Fruit fly (Drosophila melanogaster) whole organism, embryonic: Measurements from ENCODE around the gene CG32066.

Source experiments
- Bdp1 ChIP-seq: fragments of 200-800 bp; sonication (Bioruptor generic); optimal IDR thresholded peaks from 3 replicates; lab custom pipeline; 2016; ENCODE audit warnings: missing biosample characterization, missing genetic modification characterization
- CG12071 ChIP-seq: fragments of 200-800 bp; sonication (Bioruptor generic); optimal IDR thresholded peaks from 3 replicates; lab custom pipeline; 2018; ENCODE audit warnings: missing biosample characterization, mild to moderate bottlenecking, missing genetic modification characterization
- CG12104 ChIP-seq: fragments of 200-800 bp; sonication (Bioruptor generic); optimal IDR thresholded peaks from 3 replicates; lab custom pipeline; 2016; ENCODE audit warnings: missing biosample characterization, missing genetic modification characterization
- CG12659 ChIP-seq: fragments of 200-800 bp; sonication (Bioruptor generic); optimal IDR thresholded peaks from 3 replicates; lab custom pipeline; 2017; ENCODE audit warnings: mild to moderate bottlenecking, missing biosample characterization, missing genetic modification reagents, missing genetic modification characterization
- CG16863 ChIP-seq: fragments of 200-800 bp; sonication (Bioruptor generic); optimal IDR thresholded peaks from 3 replicates; lab custom pipeline; 2016; ENCODE audit warnings: missing biosample characterization, missing genetic modification characterization
- CG17186 ChIP-seq: fragments of 200-800 bp; sonication (Bioruptor generic); optimal IDR thresholded peaks from 3 replicates; lab custom pipeline; 2017; ENCODE audit warnings: missing biosample characterization, missing genetic modification reagents, missing genetic modification characterization
- CG18599 ChIP-seq: fragments of 200-800 bp; sonication (Bioruptor generic); optimal IDR thresholded peaks from 3 replicates; lab custom pipeline; 2017; ENCODE audit warnings: missing biosample characterization, missing genetic modification characterization, mild to moderate bottlenecking, moderate library complexity, missing genetic modification reagents
- CG30403 ChIP-seq: fragments of 200-800 bp; sonication (Bioruptor generic); optimal IDR thresholded peaks from 3 replicates; lab custom pipeline; 2016; ENCODE audit warnings: missing biosample characterization, missing genetic modification characterization
- CG31441 ChIP-seq: fragments of 200-800 bp; sonication (Bioruptor generic); IDR thresholded peaks from 2 replicates; pipeline ENCODE4 v1.3.6; 2022; ENCODE audit warnings: missing biosample characterization, missing genetic modification characterization
- CG32767 ChIP-seq: fragments of 200-800 bp; sonication (Bioruptor generic); IDR thresholded peaks from 2 replicates; pipeline ENCODE4 v1.3.6; 2022; ENCODE audit warnings: missing biosample characterization, missing genetic modification characterization
- CG3995 ChIP-seq: fragments of 200-800 bp; sonication (Bioruptor generic); optimal IDR thresholded peaks from 3 replicates; lab custom pipeline; 2016; ENCODE audit warnings: missing biosample characterization, missing genetic modification characterization
- CG5245 ChIP-seq: fragments of 200-800 bp; sonication (Bioruptor generic); optimal IDR thresholded peaks from 3 replicates; lab custom pipeline; 2016; ENCODE audit warnings: missing biosample characterization, missing genetic modification characterization
- CG6254 ChIP-seq: fragments of 200-800 bp; sonication (Bioruptor generic); optimal IDR thresholded peaks from 3 replicates; lab custom pipeline; 2017; ENCODE audit warnings: mild to moderate bottlenecking, missing biosample characterization, missing genetic modification reagents, missing genetic modification characterization
- CG6683 ChIP-seq: fragments of 200-800 bp; sonication (Bioruptor generic); optimal IDR thresholded peaks from 2 replicates; lab custom pipeline; 2017; ENCODE audit warnings: missing biosample characterization, mild to moderate bottlenecking, missing genetic modification characterization, missing genetic modification reagents
- CG6791 ChIP-seq: fragments of 200-800 bp; sonication (Bioruptor generic); IDR thresholded peaks from 3 replicates; pipeline ENCODE4 v1.3.6; 2022; ENCODE audit warnings: missing biosample characterization, missing genetic modification characterization; ENCODE audit not compliant: partially characterized antibody
- CG7928 ChIP-seq: fragments of 200-800 bp; sonication (Bioruptor generic); optimal IDR thresholded peaks from 2 replicates; lab custom pipeline; 2017; ENCODE audit warnings: missing biosample characterization, mild to moderate bottlenecking, missing genetic modification characterization
- CG7963 ChIP-seq: fragments of 200-800 bp; sonication (Bioruptor generic); IDR thresholded peaks from 3 replicates; pipeline ENCODE4 v1.3.6; 2022; ENCODE audit warnings: missing biosample characterization, missing genetic modification characterization; ENCODE audit not compliant: partially characterized antibody
- CG8089 ChIP-seq: fragments of 200-800 bp; sonication (Bioruptor generic); optimal IDR thresholded peaks from 3 replicates; lab custom pipeline; 2016; ENCODE audit warnings: missing biosample characterization, missing genetic modification characterization
- CG8359 ChIP-seq: fragments of 200-800 bp; sonication (Bioruptor generic); optimal IDR thresholded peaks from 2 replicates; lab custom pipeline; 2017; ENCODE audit warnings: missing biosample characterization, mild to moderate bottlenecking, missing genetic modification characterization, borderline replicate concordance
- CG9437 ChIP-seq: fragments of 200-800 bp; sonication (Bioruptor generic); optimal IDR thresholded peaks from 2 replicates; lab custom pipeline; 2018; ENCODE audit warnings: missing biosample characterization, mild to moderate bottlenecking, missing genetic modification characterization
- CG9817 ChIP-seq: fragments of 200-800 bp; sonication (Bioruptor generic); optimal IDR thresholded peaks from 2 replicates; lab custom pipeline; 2018; ENCODE audit warnings: missing biosample characterization, mild to moderate bottlenecking, missing genetic modification characterization, moderate library complexity
- D ChIP-seq, 2 experiments: fragments of 200-800 bp in 1 of 2; fragments of >200 bp in 1 of 2; sonication (Bioruptor generic) in 1 of 2; optimal IDR thresholded peaks; 2 replicates in 1 of 2; 3 replicates in 1 of 2; lab custom pipeline; 2017; ENCODE audit warnings: mild to moderate bottlenecking in 1 of 2, missing biosample characterization in 1 of 2, missing genetic modification characterization in 1 of 2, missing genetic modification reagents in 1 of 2
- Dbx ChIP-seq: fragments of 200-800 bp; sonication (Bioruptor generic); IDR thresholded peaks from 3 replicates; pipeline ENCODE4 v1.3.6; 2022; ENCODE audit warnings: missing biosample characterization, missing genetic modification characterization
- Dip2 ChIP-seq: fragments of 200-800 bp; sonication (Bioruptor generic); IDR thresholded peaks from 2 replicates; pipeline ENCODE4 v1.3.6; 2022; ENCODE audit warnings: missing biosample characterization, missing genetic modification characterization
- Dll ChIP-seq: fragments of 200-800 bp; sonication (Bioruptor generic); IDR thresholded peaks from 4 replicates; pipeline ENCODE4 v1.3.6; 2022; ENCODE audit warnings: missing biosample characterization, missing genetic modification characterization; ENCODE audit not compliant: partially characterized antibody
- Dp ChIP-seq: fragments of 200-800 bp; sonication (Bioruptor generic); optimal IDR thresholded peaks from 2 replicates; lab custom pipeline; 2018; ENCODE audit warnings: missing biosample characterization, mild to moderate bottlenecking, missing genetic modification characterization, moderate library complexity
- Dref ChIP-seq: fragments of 200-800 bp; sonication (Bioruptor generic); IDR thresholded peaks from 2 replicates; pipeline ENCODE4 v1.3.6; 2022; ENCODE audit warnings: missing biosample characterization, missing genetic modification characterization
- Fer1 ChIP-seq: fragments of 200-800 bp; sonication (Bioruptor generic); optimal IDR thresholded peaks from 2 replicates; lab custom pipeline; 2017; ENCODE audit warnings: missing biosample characterization, mild to moderate bottlenecking, missing genetic modification characterization
- MTF-1 ChIP-seq: fragments of 200-800 bp; sonication (Bioruptor generic); optimal IDR thresholded peaks from 2 replicates; lab custom pipeline; 2018; ENCODE audit warnings: missing biosample characterization, mild to moderate bottlenecking, missing genetic modification characterization, borderline replicate concordance
- Neu2 ChIP-seq: fragments of 200-800 bp; sonication (Bioruptor generic); optimal IDR thresholded peaks from 3 replicates; lab custom pipeline; 2016; ENCODE audit warnings: missing biosample characterization, missing genetic modification characterization, borderline replicate concordance
- Rx ChIP-seq: fragments of 200-800 bp; sonication (Bioruptor generic); IDR thresholded peaks from 2 replicates; pipeline ENCODE4 v1.3.6; 2022; ENCODE audit warnings: missing biosample characterization, missing genetic modification characterization
- Sry-δ ChIP-seq: fragments of 200-800 bp; sonication (Bioruptor generic); optimal IDR thresholded peaks from 2 replicates; lab custom pipeline; 2016; ENCODE audit warnings: missing biosample characterization, missing genetic modification characterization
- Tbp ChIP-seq: fragments of >200 bp; optimal IDR thresholded peaks from 2 replicates; lab custom pipeline; 2018; ENCODE audit warnings: missing biosample characterization, missing genetic modification characterization
- ac ChIP-seq: fragments of 200-800 bp; sonication (Bioruptor generic); optimal IDR thresholded peaks from 3 replicates; lab custom pipeline; 2017; ENCODE audit warnings: missing biosample characterization, mild to moderate bottlenecking, missing genetic modification characterization
- br ChIP-seq: fragments of >200 bp; optimal IDR thresholded peaks from 2 replicates; lab custom pipeline; 2017
- dimm ChIP-seq: fragments of 200-800 bp; sonication (Bioruptor generic); IDR thresholded peaks from 2 replicates; pipeline ENCODE4 v1.3.6; 2022; ENCODE audit warnings: missing biosample characterization, missing genetic modification characterization
- dpn ChIP-seq, 2 experiments: fragments of 200-800 bp; sonication (Bioruptor generic); optimal IDR thresholded peaks; 3 replicates each; lab custom pipeline; 2016; ENCODE audit warnings: missing biosample characterization in 2 of 2, missing genetic modification characterization in 2 of 2
- inv ChIP-seq: fragments of 200-800 bp; sonication (Bioruptor generic); IDR thresholded peaks from 2 replicates; pipeline ENCODE4 v1.3.6; 2022; ENCODE audit warnings: missing biosample characterization, missing genetic modification characterization; ENCODE audit not compliant: partially characterized antibody
- jing ChIP-seq: fragments of 200-800 bp; sonication (Bioruptor generic); optimal IDR thresholded peaks from 2 replicates; lab custom pipeline; 2018; ENCODE audit warnings: missing biosample characterization, mild to moderate bottlenecking, missing genetic modification characterization
- lab ChIP-seq: fragments of 200-800 bp; sonication (Bioruptor generic); optimal IDR thresholded peaks from 3 replicates; lab custom pipeline; 2017; ENCODE audit warnings: missing biosample characterization, missing genetic modification characterization, mild to moderate bottlenecking, moderate library complexity, missing genetic modification reagents
- lbe ChIP-seq: fragments of 200-800 bp; sonication (Bioruptor generic); optimal IDR thresholded peaks from 2 replicates; lab custom pipeline; 2016; ENCODE audit warnings: missing biosample characterization, mild to moderate bottlenecking, missing genetic modification characterization
- nau ChIP-seq: fragments of 200-800 bp; sonication (Bioruptor generic); optimal IDR thresholded peaks from 3 replicates; lab custom pipeline; 2017; ENCODE audit warnings: missing biosample characterization, mild to moderate bottlenecking, missing genetic modification characterization, missing genetic modification reagents
- nmo ChIP-seq: fragments of 200-800 bp; sonication (Bioruptor generic); optimal IDR thresholded peaks from 2 replicates; lab custom pipeline; 2018; ENCODE audit warnings: missing biosample characterization, mild to moderate bottlenecking, missing genetic modification characterization, moderate library complexity
- onecut ChIP-seq: fragments of 200-800 bp; sonication (Bioruptor generic); IDR thresholded peaks from 2 replicates; pipeline ENCODE4 v1.3.6; 2022; ENCODE audit warnings: missing biosample characterization, missing genetic modification characterization
- otp ChIP-seq: fragments of 200-800 bp; sonication (Bioruptor generic); IDR thresholded peaks from 3 replicates; pipeline ENCODE4, ENCODE4 v1.3.6; 2022; ENCODE audit warnings: missing biosample characterization, missing genetic modification characterization
- pros ChIP-seq: fragments of 200-800 bp; sonication (Bioruptor generic); optimal IDR thresholded peaks from 3 replicates; lab custom pipeline; 2019; ENCODE audit warnings: missing biosample characterization, mild to moderate bottlenecking, missing genetic modification characterization, moderate library complexity
- psq ChIP-seq: fragments of 200-800 bp; sonication (Bioruptor generic); optimal IDR thresholded peaks from 2 replicates; lab custom pipeline; 2017; ENCODE audit warnings: missing biosample characterization, missing genetic modification characterization
- slou ChIP-seq: fragments of 200-800 bp; sonication (Bioruptor generic); optimal IDR thresholded peaks from 3 replicates; lab custom pipeline; 2016; ENCODE audit warnings: missing biosample characterization, missing genetic modification characterization
- stwl ChIP-seq: fragments of 200-800 bp; sonication (Bioruptor generic); optimal IDR thresholded peaks from 3 replicates; lab custom pipeline; 2018; ENCODE audit warnings: missing biosample characterization, mild to moderate bottlenecking, missing genetic modification characterization, moderate library complexity

The CG32066 gene

DNA sequence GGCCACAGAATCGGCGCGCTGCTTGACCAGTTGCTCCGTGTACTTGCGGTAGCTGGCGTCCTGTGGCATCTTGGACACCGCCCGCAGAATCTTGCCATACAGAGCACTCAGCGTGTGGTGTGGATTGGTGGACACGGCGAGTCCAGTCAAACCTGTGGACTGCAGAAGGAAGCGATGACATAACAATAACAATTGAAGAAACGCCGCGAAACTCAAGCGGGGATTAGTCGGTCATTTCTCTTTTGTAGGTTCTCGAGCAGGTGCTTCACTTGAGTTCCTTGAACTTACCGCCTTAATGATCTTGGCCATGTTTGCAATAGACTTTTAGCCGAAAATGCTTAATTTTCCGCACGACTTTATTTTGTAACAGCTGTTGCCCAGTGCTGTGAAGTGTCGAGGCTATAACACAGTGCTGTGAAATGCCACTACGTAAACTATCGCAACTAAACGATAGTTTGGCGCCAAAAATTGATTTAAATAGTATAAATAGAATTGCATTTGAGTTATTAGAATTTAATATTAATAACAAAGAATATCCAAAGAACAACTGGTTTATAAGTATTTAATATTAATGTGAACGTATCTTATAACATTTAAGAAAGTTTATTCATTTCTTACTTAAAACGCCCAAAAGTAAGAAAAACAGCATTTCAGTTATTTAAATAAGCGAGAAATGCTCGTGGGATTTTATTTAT is 33.0 kb upstream of the CG32066 start, which contains the start of gene ND-13B (continued):
- TF ChIP-seq CG18599 (GFP tag; lab: Kevin White, UChicago) (peak; percentile 37), CG6254 (GFP tag; lab: Kevin White, UChicago) (no peak), br (lab: Kevin White, UChicago) (no peak), dpn (GFP tag; optimal IDR thresholded peaks at IDR 0.05; lab: Kevin White, UChicago) (peak in 1 of 2 experiments; percentile 10), nau (GFP tag; lab: Kevin White, UChicago) (peak; percentile 36), slou (GFP tag; lab: Kevin White, UChicago) (no peak), CG30403 (peak; percentile 5), CG7928 (GFP tag; lab: Kevin White, UChicago) (no peak), Fer1 (GFP tag; lab: Kevin White, UChicago) (peak; percentile 74), CG32767 (no peak), psq (GFP tag; lab: Kevin White, UChicago) (no peak), Bdp1 (no peak), Dll (GFP tag; lab: Robert Waterston, UW) (peak; percentile 80), CG3995 (no peak), Dref (GFP tag; lab: Robert Waterston, UW) (no peak), stwl (peak; percentile 39), CG6791 (GFP tag; lab: Robert Waterston, UW) (peak; percentile 85), CG8359 (GFP tag; lab: Kevin White, UChicago) (no peak), pros (GFP tag; lab: Kevin White, UChicago) (no peak), CG7963 (GFP tag; lab: Robert Waterston, UW) (peak; percentile 67; the same call in 2 of the 3 replicates), CG8089 (no peak), CG5245 (GFP tag; lab: Kevin White, UChicago) (peak; percentile 41), CG16863 (GFP tag; lab: Kevin White, UChicago) (no peak), CG9437 (no peak), Dbx (GFP tag; lab: Robert Waterston, UW) (no peak), CG12104 (no peak), onecut (GFP tag; lab: Robert Waterston, UW) (no peak), Dp (GFP tag; lab: Kevin White, UChicago) (peak; percentile 91), inv (peak; percentile 45; the same call in 1 of the 2 replicates), CG12071 (GFP tag; lab: Kevin White, UChicago) (no peak), Dip2 (GFP tag; lab: Robert Waterston, UW) (no peak), nmo (peak; percentile 25), jing (GFP tag; lab: Kevin White, UChicago) (no peak), D (optimal IDR thresholded peaks at IDR 0.05; lab: Kevin White, UChicago) (no peak), D (GFP tag; optimal IDR thresholded peaks at IDR 0.05; lab: Kevin White, UChicago) (no peak), ac (GFP tag; lab: Kevin White, UChicago) (no peak), Rx (GFP tag; lab: Robert Waterston, UW) (no peak), CG31441 (GFP tag; lab: Robert Waterston, UW) (no peak), CG9817 (tag; lab: Kevin White, UChicago) (no peak), CG6683 (GFP tag; lab: Kevin White, UChicago) (peak; percentile 7), CG17186 (peak; percentile 30), CG12659 (GFP tag; lab: Kevin White, UChicago) (peak; percentile 22), Sry-δ (GFP tag; lab: Kevin White, UChicago) (peak; percentile 69), MTF-1 (peak; percentile 1), lbe (GFP tag; lab: Kevin White, UChicago) (peak; percentile 33), otp (GFP tag; lab: Robert Waterston, UW) (no peak), dimm (GFP tag; lab: Robert Waterston, UW) (no peak), Tbp (GFP tag; lab: Kevin White, UChicago) (no peak), Neu2 (GFP tag; lab: Kevin White, UChicago) (no peak), lab (GFP tag; lab: Kevin White, UChicago) (peak; percentile 67)
